Fruit fly (Drosophila melanogaster) whole organism, prepupa: ENCODE data around the gene CG44836.

Experiments
- CG10669 ChIP-seq: fragments of 200-800 bp; sonication (Bioruptor generic); optimal IDR thresholded peaks from 3 replicates; lab custom pipeline; 2018; ENCODE audit warnings: missing biosample characterization, mild to moderate bottlenecking, missing genetic modification characterization, moderate library complexity
- CG3032 ChIP-seq: fragments of 200-800 bp; optimal IDR thresholded peaks from 2 replicates; lab custom pipeline; 2019; ENCODE audit warnings: missing biosample characterization, mild to moderate bottlenecking, missing genetic modification characterization, moderate library complexity
- CG32006 ChIP-seq: fragments of 200-800 bp; sonication (Bioruptor generic); optimal IDR thresholded peaks from 3 replicates; lab custom pipeline; 2017; ENCODE audit warnings: missing biosample characterization, mild to moderate bottlenecking, missing genetic modification characterization
- CG4318 ChIP-seq: fragments of 200-800 bp; sonication (Bioruptor generic); optimal IDR thresholded peaks from 3 replicates; lab custom pipeline; 2017; ENCODE audit warnings: missing biosample characterization, mild to moderate bottlenecking, missing genetic modification characterization
- CG9139 ChIP-seq: fragments of 200-800 bp; sonication (Bioruptor generic); optimal IDR thresholded peaks from 3 replicates; lab custom pipeline; 2017; ENCODE audit warnings: missing biosample characterization, mild to moderate bottlenecking, missing genetic modification characterization
- Eip78C ChIP-seq: fragments of 200-800 bp; sonication (Bioruptor generic); peaks from one replicate; lab custom pipeline; 2016; ENCODE audit warnings: missing biosample characterization, missing genetic modification characterization
- Hr39 ChIP-seq: fragments of 200-800 bp; sonication (Bioruptor generic); optimal IDR thresholded peaks from 2 replicates; lab custom pipeline; 2016; ENCODE audit warnings: missing biosample characterization, missing genetic modification characterization
- pdm3 ChIP-seq: fragments of 200-800 bp; sonication (Bioruptor generic); optimal IDR thresholded peaks from 3 replicates; lab custom pipeline; 2016; ENCODE audit warnings: missing biosample characterization, missing genetic modification characterization

CG44836 gene

DNA sequence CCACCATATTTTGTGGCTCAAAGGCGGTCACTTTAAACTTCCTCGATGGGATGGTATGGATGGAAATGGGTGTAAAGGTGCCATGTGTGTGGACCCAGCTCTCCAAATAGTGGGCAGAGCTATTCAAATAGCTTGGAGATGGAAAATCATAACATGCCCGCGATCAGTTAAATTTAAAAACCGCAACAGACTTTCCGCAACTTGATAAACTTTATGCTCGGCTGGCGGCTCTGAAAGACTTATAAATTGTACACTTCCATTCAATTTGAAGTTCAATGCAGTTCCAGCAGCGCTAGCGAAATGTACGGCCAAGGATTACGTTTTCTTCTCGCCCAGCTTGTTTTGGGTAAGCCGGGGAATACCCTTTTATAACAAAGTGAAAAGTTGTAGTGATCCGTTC lies 54.1 kb downstream of the CG44836 start, which contains the start of gene CG33257:
Gene CG33257 (plus strand): TSS at position 301 of the 400 bp plus-strand sequence.
- TF ChIP-seq CG3032 (tag; lab: Kevin White, UChicago) (no peak), CG4318 (GFP tag; lab: Kevin White, UChicago) (no peak), Eip78C (GFP tag; lab: Kevin White, UChicago) (no peak), Hr39 (no peak), CG10669 (GFP tag; lab: Kevin White, UChicago) (no peak), CG32006 (GFP tag; lab: Kevin White, UChicago) (no peak), pdm3 (GFP tag; lab: Kevin White, UChicago) (no peak), CG9139 (GFP tag; lab: Kevin White, UChicago) (no peak)
- TF ChIP-seq, all 60 proteins: peak for 0
